Worm (Caenorhabditis elegans) whole organism, midembryonic: ENCODE results near the gene mks-2.

Source experiments
- T22C8.4 ChIP-seq: fragments of 200-800 bp; sonication (Bioruptor generic); IDR thresholded peaks from 2 replicates; pipeline ENCODE4 v1.3.6; 2022; ENCODE audit warnings: missing genetic modification characterization, missing compliant biosample characterization
- cog-1 ChIP-seq: sonication (generic microtip); optimal IDR thresholded peaks from 2 replicates; lab custom pipeline; 2016; ENCODE audit warnings: missing genetic modification characterization, missing compliant biosample characterization
- flt-1 ChIP-seq: fragments of 200-800 bp; sonication (Bioruptor generic); IDR thresholded peaks from 2 replicates; pipeline ENCODE4 v1.3.6; 2022; ENCODE audit warnings: missing genetic modification characterization, missing compliant biosample characterization
- klf-2 ChIP-seq: fragments of 200-800 bp; sonication (Bioruptor generic); conservative IDR thresholded peaks from 2 replicates; pipeline ENCODE4 v1.3.6; 2022; ENCODE audit warnings: missing genetic modification reagents, missing genetic modification characterization, missing compliant biosample characterization
- med-1 ChIP-seq: sonication (generic microtip); optimal IDR thresholded peaks from 2 replicates; lab custom pipeline; 2017; ENCODE audit warnings: missing genetic modification characterization, mild to moderate bottlenecking, missing compliant biosample characterization, antibody characterized with exemption, missing genetic modification reagents; ENCODE audit not compliant: insufficient read depth
- ref-1 ChIP-seq: fragments of 200-800 bp; sonication (Bioruptor generic); conservative IDR thresholded peaks from 2 replicates; pipeline ENCODE4 v1.3.6; 2022; ENCODE audit warnings: missing genetic modification reagents, missing genetic modification characterization, missing compliant biosample characterization
- tab-1 ChIP-seq: fragments of 200-800 bp; sonication (Bioruptor generic); IDR thresholded peaks from 2 replicates; pipeline ENCODE4 v1.3.6; 2022; ENCODE audit warnings: missing genetic modification characterization, missing compliant biosample characterization
- ztf-23 ChIP-seq: fragments of 200-800 bp; sonication (Bioruptor generic); IDR thresholded peaks from 2 replicates; pipeline ENCODE4 v1.3.6; 2022; ENCODE audit warnings: missing genetic modification reagents, missing genetic modification characterization, missing compliant biosample characterization
- ztf-29 ChIP-seq: fragments of 200-800 bp; sonication (Bioruptor generic); IDR thresholded peaks from 2 replicates; pipeline ENCODE4 v1.3.6; 2022; ENCODE audit warnings: missing genetic modification reagents, missing genetic modification characterization, missing compliant biosample characterization

- TF ChIP-seq ref-1 (GFP tag; lab: Robert Waterston, UW) (no peak), klf-2 (no peak), tab-1 (GFP tag; lab: Robert Waterston, UW) (no peak), flt-1 (GFP tag; lab: Robert Waterston, UW) (no peak), ztf-23 (GFP tag; lab: Robert Waterston, UW) (no peak), ztf-29 (no peak), med-1 (GFP tag; lab: Kevin White, UChicago) (no peak), T22C8.4 (GFP tag; lab: Robert Waterston, UW) (no peak), cog-1 (no peak)
These were observed 37.9 kb downstream of the mks-2 start for ce11 chrII:6181337-6181736.
